Worm (Caenorhabditis elegans): ENCODE measurements around the gene C56G2.9.

DNA sequence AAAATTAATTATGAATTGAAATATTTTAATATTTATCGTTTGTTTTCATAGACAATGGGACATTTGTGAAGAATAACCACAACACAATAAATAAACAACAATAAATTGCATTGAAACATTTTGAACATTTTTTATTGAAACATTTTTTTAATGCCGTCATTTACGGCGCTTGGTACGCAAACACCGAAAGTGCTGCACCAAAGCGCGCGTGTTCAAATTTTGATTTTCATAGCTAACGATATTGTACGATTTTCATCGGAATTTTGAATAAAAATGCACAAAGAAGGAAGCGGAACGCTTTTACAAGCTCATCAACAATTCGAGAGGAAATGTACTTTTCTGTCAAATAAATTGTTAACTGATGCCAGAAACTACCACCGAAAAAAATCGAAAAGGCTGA is 39.3 kb downstream of the C56G2.9 start:
- TF ChIP-seq nhr-237 (tag; optimal IDR thresholded peaks at IDR 0.05) (no peak), nhr-77 (tag; optimal IDR thresholded peaks at IDR 0.05) (no peak), nhr-12 (tag; optimal IDR thresholded peaks at IDR 0.05) (no peak)
